Worm (Caenorhabditis elegans) whole organism, L3 larva: Measurements from ENCODE around the gene C18B2.3.

Experiments
- ZK546.5 ChIP-seq: sonication (generic microtip); optimal IDR thresholded peaks from 2 replicates; lab custom pipeline; 2017; ENCODE audit warnings: missing biosample characterization, missing genetic modification characterization
- aly-2 ChIP-seq: fragments of 150-350 bp; optimal IDR thresholded peaks from 2 replicates; lab custom pipeline; 2014; ENCODE audit warnings: missing biosample characterization, missing genetic modification characterization
- ama-1 ChIP-seq: fragments of 150-350 bp; optimal IDR thresholded peaks from 2 replicates; lab custom pipeline; 2018
- ceh-16 ChIP-seq: sonication (generic microtip); optimal IDR thresholded peaks from 2 replicates; lab custom pipeline; 2017; ENCODE audit warnings: missing biosample characterization, missing genetic modification characterization
- ceh-28 ChIP-seq: fragments of 150-350 bp; optimal IDR thresholded peaks from 2 replicates; lab custom pipeline; 2014; ENCODE audit warnings: missing biosample characterization, missing genetic modification reagents, missing genetic modification characterization
- ceh-9 ChIP-seq: sonication (generic microtip); optimal IDR thresholded peaks from 2 replicates; lab custom pipeline; 2018; ENCODE audit warnings: missing biosample characterization, missing genetic modification characterization
- daf-12 ChIP-seq: fragments of 150-350 bp; optimal IDR thresholded peaks from 2 replicates; lab custom pipeline; 2014; ENCODE audit warnings: missing biosample characterization, missing genetic modification reagents, missing genetic modification characterization
- egl-27 ChIP-seq: sonication (generic microtip); optimal IDR thresholded peaks from 4 replicates; lab custom pipeline; 2017; ENCODE audit warnings: missing biosample characterization, missing genetic modification reagents, missing genetic modification characterization
- elt-1 ChIP-seq: fragments of 150-350 bp; optimal IDR thresholded peaks from 2 replicates; lab custom pipeline; 2014; ENCODE audit warnings: missing biosample characterization, missing genetic modification characterization
- elt-2 ChIP-seq: sonication (generic microtip); optimal IDR thresholded peaks from 2 replicates; lab custom pipeline; 2016; ENCODE audit warnings: missing genetic modification reagents, mild to moderate bottlenecking, missing genetic modification characterization, missing compliant biosample characterization
- elt-3 ChIP-seq, 3 experiments: fragments of 150-350 bp in 1 of 3; sonication (generic microtip) in 2 of 3; optimal IDR thresholded peaks; 2 replicates in 2 of 3; 4 replicates in 1 of 3; lab custom pipeline; 2014 to 2017; ENCODE audit warnings: missing biosample characterization in 3 of 3, missing genetic modification characterization in 3 of 3
- eor-1 ChIP-seq, 2 experiments: fragments of 150-350 bp; optimal IDR thresholded peaks; 2 replicates each; lab custom pipeline; 2014 to 2018; ENCODE audit warnings: missing biosample characterization in 2 of 2, missing genetic modification characterization in 2 of 2
- fkh-10 ChIP-seq: sonication (generic microtip); optimal IDR thresholded peaks from 2 replicates; lab custom pipeline; 2017; ENCODE audit warnings: missing biosample characterization, missing genetic modification reagents, missing genetic modification characterization
- fkh-2 ChIP-seq: fragments of 150-350 bp; optimal IDR thresholded peaks from 2 replicates; lab custom pipeline; 2014; ENCODE audit warnings: missing biosample characterization, missing genetic modification reagents, missing genetic modification characterization
- fos-1 ChIP-seq: fragments of 150-350 bp; optimal IDR thresholded peaks from 2 replicates; lab custom pipeline; 2014; ENCODE audit warnings: missing biosample characterization, missing genetic modification characterization
- hmg-11 ChIP-seq: sonication (generic microtip); optimal IDR thresholded peaks from 2 replicates; lab custom pipeline; 2016; ENCODE audit warnings: missing genetic modification characterization, missing compliant biosample characterization
- lin-15B ChIP-seq: fragments of 150-350 bp; optimal IDR thresholded peaks from 2 replicates; lab custom pipeline; 2014; ENCODE audit warnings: missing biosample characterization, missing genetic modification characterization
- lin-39 ChIP-seq: fragments of 150-350 bp; optimal IDR thresholded peaks from 2 replicates; lab custom pipeline; 2018; ENCODE audit warnings: missing biosample characterization, missing genetic modification reagents, missing genetic modification characterization
- nfya-1 ChIP-seq: sonication (generic microtip); optimal IDR thresholded peaks from 2 replicates; lab custom pipeline; 2017; ENCODE audit warnings: missing genetic modification characterization, mild to moderate bottlenecking, missing compliant biosample characterization, antibody characterized with exemption, moderate library complexity; ENCODE audit not compliant: insufficient read depth
- nhr-11 ChIP-seq: fragments of 150-350 bp; optimal IDR thresholded peaks from 2 replicates; lab custom pipeline; 2014; ENCODE audit warnings: missing biosample characterization, missing genetic modification characterization
- nhr-12 ChIP-seq: fragments of 150-350 bp; optimal IDR thresholded peaks from 2 replicates; lab custom pipeline; 2014; ENCODE audit warnings: missing biosample characterization, missing genetic modification characterization
- nhr-23 ChIP-seq: fragments of 150-350 bp; optimal IDR thresholded peaks from 2 replicates; lab custom pipeline; 2014; ENCODE audit warnings: missing biosample characterization, missing genetic modification reagents, missing genetic modification characterization
- nhr-237 ChIP-seq: fragments of 150-350 bp; optimal IDR thresholded peaks from 2 replicates; lab custom pipeline; 2014; ENCODE audit warnings: missing biosample characterization, missing genetic modification characterization
- nhr-25 ChIP-seq: sonication (generic microtip); optimal IDR thresholded peaks from 2 replicates; lab custom pipeline; 2017; ENCODE audit warnings: missing biosample characterization, missing genetic modification characterization
- nhr-28 ChIP-seq: fragments of 150-350 bp; optimal IDR thresholded peaks from 2 replicates; lab custom pipeline; 2014; ENCODE audit warnings: missing biosample characterization, missing genetic modification characterization
- nhr-43 ChIP-seq: sonication (generic microtip); optimal IDR thresholded peaks from 2 replicates; lab custom pipeline; 2016; ENCODE audit warnings: mild to moderate bottlenecking, missing genetic modification characterization, missing compliant biosample characterization; ENCODE audit not compliant: poor library complexity, severe bottlenecking
- nhr-67 ChIP-seq: fragments of 150-350 bp; optimal IDR thresholded peaks from 2 replicates; lab custom pipeline; 2014; ENCODE audit warnings: missing biosample characterization, missing genetic modification characterization
- nhr-77 ChIP-seq: fragments of 150-350 bp; optimal IDR thresholded peaks from 2 replicates; lab custom pipeline; 2014; ENCODE audit warnings: missing biosample characterization, missing genetic modification characterization
- pha-4 ChIP-seq: fragments of 150-350 bp; optimal IDR thresholded peaks from 2 replicates; lab custom pipeline; 2014; ENCODE audit warnings: missing biosample characterization, missing genetic modification reagents, missing genetic modification characterization
- pqm-1 ChIP-seq: fragments of 150-350 bp; optimal IDR thresholded peaks from 2 replicates; lab custom pipeline; 2017; ENCODE audit warnings: missing biosample characterization, missing genetic modification characterization, inconsistent platforms
- skn-1 ChIP-seq: fragments of 150-350 bp; optimal IDR thresholded peaks from 2 replicates; lab custom pipeline; 2014; ENCODE audit warnings: missing biosample characterization, missing genetic modification characterization
- snpc-4 ChIP-seq: fragments of 150-350 bp; optimal IDR thresholded peaks from 2 replicates; lab custom pipeline; 2014; ENCODE audit warnings: missing biosample characterization, missing genetic modification characterization
- tbx-2 ChIP-seq: sonication (generic microtip); optimal IDR thresholded peaks from 2 replicates; lab custom pipeline; 2016; ENCODE audit warnings: mild to moderate bottlenecking, missing genetic modification characterization, missing compliant biosample characterization
- unc-39 ChIP-seq: sonication (generic microtip); optimal IDR thresholded peaks from 4 replicates; lab custom pipeline; 2017; ENCODE audit warnings: missing biosample characterization, missing genetic modification characterization
- unc-62 ChIP-seq: fragments of 150-350 bp; sonication (generic microtip); optimal IDR thresholded peaks from 4 replicates; lab custom pipeline; 2014; ENCODE audit warnings: missing biosample characterization, missing genetic modification reagents, missing genetic modification characterization
- zag-1 ChIP-seq: fragments of 150-350 bp; optimal IDR thresholded peaks from 2 replicates; lab custom pipeline; 2014; ENCODE audit warnings: missing biosample characterization, missing genetic modification characterization
- ztf-11 ChIP-seq: fragments of 150-350 bp; optimal IDR thresholded peaks from 2 replicates; lab custom pipeline; 2014; ENCODE audit warnings: missing biosample characterization, missing genetic modification characterization
- ztf-4 ChIP-seq: fragments of 150-350 bp; optimal IDR thresholded peaks from 2 replicates; lab custom pipeline; 2014; ENCODE audit warnings: missing biosample characterization, missing genetic modification characterization

The C18B2.3 gene

ce11 chrX:3601531-3601930 lies at the start of gene C18B2.3:
Gene C18B2.3 (plus strand): TSS chrX:3601831.
- TF ChIP-seq eor-1 (tag; optimal IDR thresholded peaks at IDR 0.05; lab: Kevin White, UChicago) (no peak), ama-1 (lab: Kevin White, UChicago) (no peak), nfya-1 (tag; lab: Kevin White, UChicago) (no peak), unc-62 (no peak), elt-3 (tag; optimal IDR thresholded peaks at IDR 0.05; lab: Kevin White, UChicago) (no peak), nhr-67 (no peak), fkh-2 (no peak), nhr-25 (tag; lab: Kevin White, UChicago) (no peak), nhr-77 (tag; lab: Kevin White, UChicago) (no peak), nhr-12 (tag; lab: Kevin White, UChicago) (no peak), snpc-4 (tag; lab: Kevin White, UChicago) (no peak), nhr-28 (tag; lab: Kevin White, UChicago) (no peak), nhr-237 (tag; lab: Kevin White, UChicago) (no peak), lin-15B (tag; lab: Kevin White, UChicago) (no peak), ceh-9 (no peak), elt-2 (no peak)

- TF ChIP-seq ztf-4 (tag; lab: Kevin White, UChicago) (no peak), lin-39 (tag; lab: Kevin White, UChicago) (no peak), nhr-237 (tag; lab: Kevin White, UChicago) (no peak), elt-2 (peak; percentile 81), pqm-1 (tag; lab: Kevin White, UChicago) (peak; percentile 77)
- TF ChIP-seq, all 47 proteins: peak for 2
Observed at ce11 chrX:3552948-3553347, 48.7 kb upstream of the C18B2.3 start.

- no peak for TF ChIP-seq aly-2
- no peak for TF ChIP-seq lin-15B (tag; lab: Kevin White, UChicago)
- TF ChIP-seq fos-1 (tag; lab: Kevin White, UChicago) = no peak
- no peak for TF ChIP-seq ceh-16 (tag; lab: Kevin White, UChicago)
- TF ChIP-seq daf-12 (tag; lab: Kevin White, UChicago) = no peak
- no peak for TF ChIP-seq ceh-28 (tag; lab: Kevin White, UChicago)
- no peak for TF ChIP-seq fkh-2
- no peak for TF ChIP-seq zag-1
- no peak for TF ChIP-seq elt-3 (tag; optimal IDR thresholded peaks at IDR 0.05; lab: Kevin White, UChicago)
- TF ChIP-seq nhr-67 = no peak
- TF ChIP-seq unc-39 = no peak
- no peak for TF ChIP-seq hmg-11 (tag; lab: Kevin White, UChicago)
- no peak for TF ChIP-seq fkh-10 (GFP tag; lab: Kevin White, UChicago)
- no peak for TF ChIP-seq egl-27 (tag; lab: Kevin White, UChicago)
- TF ChIP-seq elt-1 (tag; lab: Kevin White, UChicago) = no peak
- no peak for TF ChIP-seq nhr-77 (tag; lab: Kevin White, UChicago)
- TF ChIP-seq ztf-11 (tag; lab: Kevin White, UChicago) = no peak
- no peak for TF ChIP-seq nfya-1 (tag; lab: Kevin White, UChicago)
Observed at ce11 chrX:3553687-3554086, 47.9 kb upstream of the C18B2.3 start.

ce11 chrX:3554117-3554516 lies 47.5 kb upstream of the C18B2.3 start:
- TF ChIP-seq nhr-23 (tag; lab: Kevin White, UChicago) = no peak
- TF ChIP-seq elt-2 = no peak
- TF ChIP-seq nhr-11 (tag; lab: Kevin White, UChicago) = no peak
- TF ChIP-seq daf-12 (tag; lab: Kevin White, UChicago) = no peak
- no peak for TF ChIP-seq tbx-2 (tag; lab: Kevin White, UChicago)
- TF ChIP-seq pha-4 = no peak
- no peak for TF ChIP-seq pqm-1 (tag; lab: Kevin White, UChicago)
- TF ChIP-seq unc-39 = no peak
- no peak for TF ChIP-seq fos-1 (tag; lab: Kevin White, UChicago)
- TF ChIP-seq ZK546.5 (tag; lab: Kevin White, UChicago) = no peak
- TF ChIP-seq nhr-77 (tag; lab: Kevin White, UChicago) = no peak
- no peak for TF ChIP-seq ztf-11 (tag; lab: Kevin White, UChicago)
- no peak for TF ChIP-seq egl-27 (tag; lab: Kevin White, UChicago)
- TF ChIP-seq nhr-237 (tag; lab: Kevin White, UChicago) = no peak
- TF ChIP-seq eor-1 (tag; optimal IDR thresholded peaks at IDR 0.05; lab: Kevin White, UChicago) = no peak
- TF ChIP-seq skn-1 (tag; lab: Kevin White, UChicago) = no peak
- no peak for TF ChIP-seq hmg-11 (tag; lab: Kevin White, UChicago)
- no peak for TF ChIP-seq unc-62
- no peak for TF ChIP-seq lin-39 (tag; lab: Kevin White, UChicago)
- no peak for TF ChIP-seq nhr-43
- TF ChIP-seq, all 47 proteins: peak for 0
